Fruit fly (Drosophila melanogaster) Kc167 (cell line): ENCODE measurements around the gene Ilp6.

Experiments
- Myc ChIP-seq: fragments of >200 bp; optimal IDR thresholded peaks from 2 replicates; lab custom pipeline; 2017; ENCODE audit warnings: missing external identifiers
- h ChIP-seq: fragments of >200 bp; optimal IDR thresholded peaks from 3 replicates; lab custom pipeline; 2018; ENCODE audit warnings: missing external identifiers
- psq ChIP-seq: fragments of >200 bp; optimal IDR thresholded peaks from 2 replicates; lab custom pipeline; 2017; ENCODE audit warnings: missing external identifiers

DNA sequence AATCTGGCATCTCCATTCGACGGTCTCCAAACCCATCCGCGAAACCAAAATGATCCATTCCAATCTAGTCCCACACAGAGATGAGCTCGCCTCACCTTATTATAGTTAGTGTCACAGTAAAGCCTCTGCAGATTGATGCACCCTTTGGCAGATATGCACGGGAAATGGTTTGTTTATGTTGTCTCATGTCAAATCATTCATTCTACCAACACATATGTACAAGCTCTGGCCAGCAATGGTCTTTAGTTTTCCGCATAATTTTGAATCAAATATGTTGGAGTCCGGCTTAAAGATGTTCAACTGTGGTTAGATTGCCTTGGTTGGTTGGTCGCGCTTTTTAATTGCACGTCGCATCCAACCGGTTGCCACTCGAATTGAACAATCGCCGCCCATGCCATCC, 23.7 kb upstream of the Ilp6 start:
- no peak for TF ChIP-seq psq (lab: Kevin White, UChicago)
- no peak for TF ChIP-seq h (lab: Kevin White, UChicago)
- no peak for TF ChIP-seq Myc (lab: Kevin White, UChicago)
